Worm (Caenorhabditis elegans) whole organism, L2 larva: ENCODE results near the gene ZK402.5.
A peak's percentile ranks its signal among the peaks of the same experiment; 100 is the strongest.

Experiments used
- C34F6.9 ChIP-seq: fragments of 150-350 bp; optimal IDR thresholded peaks from 2 replicates; lab custom pipeline; 2014; ENCODE audit warnings: missing biosample characterization, missing genetic modification characterization
- F13H6.1 ChIP-seq: sonication (generic microtip); optimal IDR thresholded peaks from 2 replicates; lab custom pipeline; 2016; ENCODE audit warnings: missing genetic modification characterization, missing compliant biosample characterization
- R02D3.7 ChIP-seq: fragments of 150-350 bp; optimal IDR thresholded peaks from 2 replicates; lab custom pipeline; 2014; ENCODE audit warnings: missing biosample characterization, missing genetic modification characterization
- Y55F3AM.14 ChIP-seq: fragments of 200-800 bp; sonication (Bioruptor generic); optimal IDR thresholded peaks from 2 replicates; lab custom pipeline; 2018; ENCODE audit warnings: mild to moderate bottlenecking, missing genetic modification characterization, missing compliant biosample characterization
- ZK546.5 ChIP-seq: sonication (generic microtip); optimal IDR thresholded peaks from 2 replicates; lab custom pipeline; 2017; ENCODE audit warnings: missing biosample characterization, missing genetic modification characterization
- alr-1 ChIP-seq: fragments of 150-350 bp; optimal IDR thresholded peaks from 2 replicates; lab custom pipeline; 2014; ENCODE audit warnings: missing biosample characterization, missing genetic modification characterization
- aly-2 ChIP-seq: fragments of 150-350 bp; optimal IDR thresholded peaks from 2 replicates; lab custom pipeline; 2014; ENCODE audit warnings: missing biosample characterization, missing genetic modification characterization
- ama-1 ChIP-seq: fragments of 150-350 bp; optimal IDR thresholded peaks from 2 replicates; lab custom pipeline; 2018; ENCODE audit warnings: inconsistent platforms
- blmp-1 ChIP-seq: sonication (generic microtip); optimal IDR thresholded peaks from 2 replicates; lab custom pipeline; 2017; ENCODE audit warnings: missing genetic modification characterization, mild to moderate bottlenecking, missing compliant biosample characterization, antibody characterized with exemption, moderate library complexity; ENCODE audit not compliant: insufficient read depth
- ceh-16 ChIP-seq: fragments of 150-350 bp; optimal IDR thresholded peaks from 2 replicates; lab custom pipeline; 2014; ENCODE audit warnings: missing biosample characterization, missing genetic modification characterization
- ceh-82 ChIP-seq: fragments of 150-350 bp; optimal IDR thresholded peaks from 2 replicates; lab custom pipeline; 2014; ENCODE audit warnings: missing biosample characterization, missing genetic modification characterization
- crh-2 ChIP-seq: sonication (generic microtip); optimal IDR thresholded peaks from 2 replicates; lab custom pipeline; 2017; ENCODE audit warnings: missing biosample characterization, missing genetic modification characterization
- dmd-4 ChIP-seq: sonication (generic microtip); optimal IDR thresholded peaks from 2 replicates; lab custom pipeline; 2017; ENCODE audit warnings: missing biosample characterization, missing genetic modification characterization
- egl-27 ChIP-seq: sonication (generic microtip); optimal IDR thresholded peaks from 3 replicates; lab custom pipeline; 2017; ENCODE audit warnings: missing biosample characterization, missing genetic modification reagents, missing genetic modification characterization
- elt-1 ChIP-seq: fragments of 150-350 bp; optimal IDR thresholded peaks from 2 replicates; lab custom pipeline; 2014; ENCODE audit warnings: missing biosample characterization, missing genetic modification characterization
- elt-3 ChIP-seq: sonication (generic microtip); optimal IDR thresholded peaks from 2 replicates; lab custom pipeline; 2017; ENCODE audit warnings: missing biosample characterization, missing genetic modification characterization
- fos-1 ChIP-seq: fragments of 150-350 bp; optimal IDR thresholded peaks from 2 replicates; lab custom pipeline; 2014; ENCODE audit warnings: missing biosample characterization, missing genetic modification characterization
- gmeb-1 ChIP-seq: fragments of 150-350 bp; optimal IDR thresholded peaks from 2 replicates; lab custom pipeline; 2014; ENCODE audit warnings: missing biosample characterization, missing genetic modification characterization
- lin-11 ChIP-seq: fragments of 150-350 bp; sonication (generic microtip); optimal IDR thresholded peaks from 2 replicates; lab custom pipeline; 2014; ENCODE audit warnings: missing biosample characterization, missing genetic modification characterization, inconsistent platforms, mixed read lengths
- lin-13 ChIP-seq: fragments of 150-350 bp; optimal IDR thresholded peaks from 2 replicates; lab custom pipeline; 2014; ENCODE audit warnings: missing biosample characterization, missing genetic modification reagents, missing genetic modification characterization
- lin-39 ChIP-seq: fragments of 150-350 bp; optimal IDR thresholded peaks from 2 replicates; lab custom pipeline; 2014; ENCODE audit warnings: missing biosample characterization, missing genetic modification reagents, missing genetic modification characterization
- lsy-2 ChIP-seq, 2 experiments: fragments of 150-350 bp in 1 of 2; sonication (generic microtip) in 1 of 2; optimal IDR thresholded peaks; 2 replicates each; lab custom pipeline; 2014 to 2017; ENCODE audit warnings: missing biosample characterization in 2 of 2, missing genetic modification characterization in 2 of 2
- mab-5 ChIP-seq: fragments of 150-350 bp; optimal IDR thresholded peaks from 2 replicates; lab custom pipeline; 2014; ENCODE audit warnings: missing biosample characterization, missing genetic modification characterization
- mbf-1 ChIP-seq: sonication (generic microtip); optimal IDR thresholded peaks from 2 replicates; lab custom pipeline; 2017; ENCODE audit warnings: missing biosample characterization, missing genetic modification characterization
- mdl-1 ChIP-seq, 2 experiments: fragments of 150-350 bp in 1 of 2; sonication (generic microtip) in 1 of 2; optimal IDR thresholded peaks; 2 replicates each; lab custom pipeline; 2017; ENCODE audit warnings: missing biosample characterization in 2 of 2, missing genetic modification characterization in 2 of 2
- nhr-10 ChIP-seq: sonication (generic microtip); optimal IDR thresholded peaks from 2 replicates; lab custom pipeline; 2017; ENCODE audit warnings: missing biosample characterization, missing genetic modification characterization
- nhr-11 ChIP-seq: fragments of 150-350 bp; optimal IDR thresholded peaks from 2 replicates; lab custom pipeline; 2014; ENCODE audit warnings: missing biosample characterization, missing genetic modification characterization
- nhr-12 ChIP-seq: fragments of 150-350 bp; optimal IDR thresholded peaks from 2 replicates; lab custom pipeline; 2014; ENCODE audit warnings: missing biosample characterization, missing genetic modification characterization
- nhr-129 ChIP-seq: fragments of 150-350 bp; optimal IDR thresholded peaks from 2 replicates; lab custom pipeline; 2014; ENCODE audit warnings: missing biosample characterization, missing genetic modification characterization
- nhr-21 ChIP-seq: fragments of 150-350 bp; optimal IDR thresholded peaks from 2 replicates; lab custom pipeline; 2014; ENCODE audit warnings: missing biosample characterization, missing genetic modification characterization
- nhr-23 ChIP-seq: fragments of 150-350 bp; optimal IDR thresholded peaks from 2 replicates; lab custom pipeline; 2014; ENCODE audit warnings: missing biosample characterization, missing genetic modification reagents, missing genetic modification characterization
- nhr-237 ChIP-seq: fragments of 150-350 bp; optimal IDR thresholded peaks from 2 replicates; lab custom pipeline; 2014; ENCODE audit warnings: missing biosample characterization, missing genetic modification characterization
- nhr-25 ChIP-seq: fragments of 150-350 bp; sonication (generic microtip); optimal IDR thresholded peaks from 3 replicates; lab custom pipeline; 2014; ENCODE audit warnings: missing biosample characterization, missing genetic modification characterization
- nhr-6 ChIP-seq: fragments of 150-350 bp; optimal IDR thresholded peaks from 2 replicates; lab custom pipeline; 2014; ENCODE audit warnings: missing biosample characterization, missing genetic modification characterization
- nhr-77 ChIP-seq: fragments of 150-350 bp; optimal IDR thresholded peaks from 2 replicates; lab custom pipeline; 2014; ENCODE audit warnings: missing biosample characterization, missing genetic modification characterization
- peb-1 ChIP-seq: fragments of 150-350 bp; optimal IDR thresholded peaks from 2 replicates; lab custom pipeline; 2014; ENCODE audit warnings: missing biosample characterization, missing genetic modification characterization
- sem-4 ChIP-seq: fragments of 150-350 bp; optimal IDR thresholded peaks from 2 replicates; lab custom pipeline; 2014; ENCODE audit warnings: missing biosample characterization, missing genetic modification reagents, missing genetic modification characterization
- skn-1 ChIP-seq: sonication (generic microtip); optimal IDR thresholded peaks from 2 replicates; lab custom pipeline; 2017; ENCODE audit warnings: missing biosample characterization, missing genetic modification characterization
- sma-3 ChIP-seq: sonication (generic microtip); optimal IDR thresholded peaks from 2 replicates; lab custom pipeline; 2016; ENCODE audit warnings: missing genetic modification reagents, missing genetic modification characterization, missing compliant biosample characterization
- sma-9 ChIP-seq, 2 experiments: fragments of 150-350 bp in 1 of 2; sonication (generic microtip) in 1 of 2; optimal IDR thresholded peaks; 2 replicates each; lab custom pipeline; 2014 to 2016; ENCODE audit warnings: missing genetic modification characterization in 2 of 2, mild to moderate bottlenecking in 1 of 2, missing biosample characterization in 1 of 2, missing compliant biosample characterization in 1 of 2, missing genetic modification reagents in 1 of 2, moderate library complexity in 1 of 2
- snpc-4 ChIP-seq: fragments of 150-350 bp; optimal IDR thresholded peaks from 2 replicates; lab custom pipeline; 2014; ENCODE audit warnings: missing biosample characterization, missing genetic modification characterization
- unc-39 ChIP-seq: fragments of 150-350 bp; optimal IDR thresholded peaks from 2 replicates; lab custom pipeline; 2014; ENCODE audit warnings: missing biosample characterization, missing genetic modification characterization
- unc-55 ChIP-seq: fragments of 150-350 bp; sonication (generic microtip); optimal IDR thresholded peaks from 3 replicates; lab custom pipeline; 2014; ENCODE audit warnings: missing biosample characterization, missing genetic modification reagents, missing genetic modification characterization
- unc-62 ChIP-seq: fragments of 150-350 bp; optimal IDR thresholded peaks from 2 replicates; lab custom pipeline; 2014; ENCODE audit warnings: missing biosample characterization, missing genetic modification reagents, missing genetic modification characterization
- zag-1 ChIP-seq: fragments of 150-350 bp; optimal IDR thresholded peaks from 2 replicates; lab custom pipeline; 2014; ENCODE audit warnings: missing biosample characterization, missing genetic modification characterization
- ztf-1 ChIP-seq: fragments of 200-800 bp; sonication (Bioruptor generic); conservative IDR thresholded peaks from 2 replicates; pipeline ENCODE4 v1.3.6; 2022; ENCODE audit warnings: missing genetic modification characterization, missing compliant biosample characterization
- ztf-11 ChIP-seq: sonication (generic microtip); optimal IDR thresholded peaks from 2 replicates; lab custom pipeline; 2017; ENCODE audit warnings: missing biosample characterization, missing genetic modification characterization
- ztf-4 ChIP-seq: fragments of 150-350 bp; optimal IDR thresholded peaks from 2 replicates; lab custom pipeline; 2014; ENCODE audit warnings: missing biosample characterization, missing genetic modification characterization

The ZK402.5 gene

ce11 chrX:1445696-1446095 lies 44.5 kb upstream of the ZK402.5 start:
- TF ChIP-seq fos-1 (no peak), lin-11 (tag; lab: Kevin White, UChicago) (no peak), nhr-23 (tag; lab: Kevin White, UChicago) (no peak), ceh-16 (peak; percentile 8), nhr-11 (tag; lab: Kevin White, UChicago) (no peak), F13H6.1 (tag; lab: Kevin White, UChicago) (peak; percentile 4), lin-39 (tag; lab: Kevin White, UChicago) (no peak), mab-5 (tag; lab: Kevin White, UChicago) (no peak), sma-3 (GFP tag; lab: Kevin White, UChicago) (peak; percentile 16), nhr-12 (no peak), sma-9 (GFP tag; optimal IDR thresholded peaks at IDR 0.05; lab: Kevin White, UChicago) (peak; percentile 43), sma-9 (tag; optimal IDR thresholded peaks at IDR 0.05; lab: Kevin White, UChicago) (no peak), ztf-4 (peak; percentile 53), lsy-2 (tag; optimal IDR thresholded peaks at IDR 0.05; lab: Kevin White, UChicago) (peak in 1 of 2 experiments; percentile 47), ztf-1 (no peak), R02D3.7 (tag; lab: Kevin White, UChicago) (no peak), egl-27 (tag; lab: Kevin White, UChicago) (no peak), unc-62 (no peak), alr-1 (no peak), ceh-82 (tag; lab: Kevin White, UChicago) (no peak), gmeb-1 (tag; lab: Kevin White, UChicago) (no peak), blmp-1 (tag; lab: Kevin White, UChicago) (no peak), snpc-4 (tag; lab: Kevin White, UChicago) (no peak), aly-2 (tag; lab: Kevin White, UChicago) (no peak), unc-39 (tag; lab: Kevin White, UChicago) (no peak), ama-1 (lab: Kevin White, UChicago) (peak; percentile 64), crh-2 (tag; lab: Kevin White, UChicago) (peak; percentile 45), sem-4 (no peak), ztf-11 (tag; lab: Kevin White, UChicago) (no peak), mdl-1 (tag; optimal IDR thresholded peaks at IDR 0.05; lab: Kevin White, UChicago) (no peak), ZK546.5 (tag; lab: Kevin White, UChicago) (no peak), nhr-21 (tag; lab: Kevin White, UChicago) (peak; percentile 29), nhr-129 (tag; lab: Kevin White, UChicago) (peak; percentile 14), nhr-25 (tag; lab: Kevin White, UChicago) (no peak), mbf-1 (tag; lab: Kevin White, UChicago) (no peak), peb-1 (no peak), skn-1 (tag; lab: Kevin White, UChicago) (no peak), nhr-10 (no peak), nhr-77 (tag; lab: Kevin White, UChicago) (no peak), Y55F3AM.14 (GFP tag; lab: Kevin White, UChicago) (no peak), elt-1 (tag; lab: Kevin White, UChicago) (no peak), unc-55 (no peak), C34F6.9 (tag; lab: Kevin White, UChicago) (no peak), elt-3 (no peak), lin-13 (GFP tag; lab: Kevin White, UChicago) (no peak), nhr-237 (tag; lab: Kevin White, UChicago) (no peak), nhr-6 (tag; lab: Kevin White, UChicago) (no peak), zag-1 (tag; lab: Kevin White, UChicago) (no peak), dmd-4 (no peak)
